Fruit fly (Drosophila melanogaster): Measurements from ENCODE around the gene Hrb87F.

The Hrb87F gene

dm6 chr3R:13644778-13645660, 15.3 kb downstream of the Hrb87F start (continued):
- TF ChIP-seq dpn (GFP tag; optimal IDR thresholded peaks at IDR 0.05) = no peak
- TF ChIP-seq Poxn (GFP tag; IDR thresholded peaks at IDR 0.05) = no peak
- no peak for TF ChIP-seq lmd (GFP tag; IDR thresholded peaks at IDR 0.05)
- no peak for TF ChIP-seq tgo (GFP tag; IDR thresholded peaks at IDR 0.05)
- TF ChIP-seq ranshi (GFP tag; IDR thresholded peaks at IDR 0.05) = no peak
- peak; percentile 24 for TF ChIP-seq CG4328 (GFP tag; optimal IDR thresholded peaks at IDR 0.05)
- TF ChIP-seq MESR4 (GFP tag; optimal IDR thresholded peaks at IDR 0.05) = no peak
- TF ChIP-seq YL-1 (GFP tag; optimal IDR thresholded peaks at IDR 0.05) = peak; percentile 83
- peak; percentile 50 for TF ChIP-seq CG17829 (tag; optimal IDR thresholded peaks at IDR 0.05)
- peak in 1 of 2 experiments; percentile 33 for TF ChIP-seq insv (GFP tag; optimal IDR thresholded peaks at IDR 0.05)
- no peak for TF ChIP-seq Atf-2 (GFP tag; optimal IDR thresholded peaks at IDR 0.05)
- peak; percentile 84; the same call in 1 of the 3 replicates for TF ChIP-seq CG34422 (GFP tag; IDR thresholded peaks at IDR 0.05)
- TF ChIP-seq CG14014 (GFP tag; IDR thresholded peaks at IDR 0.05) = peak; percentile 53; the same call in 1 of the 2 replicates
- TF ChIP-seq Usf (GFP tag; optimal IDR thresholded peaks at IDR 0.05) = no peak
- TF ChIP-seq HLH3B (GFP tag; IDR thresholded peaks at IDR 0.05) = no peak; the same call in 1 of the 2 replicates
- TF ChIP-seq HLH54F (GFP tag; optimal IDR thresholded peaks at IDR 0.05) = no peak
- TF ChIP-seq schlank (tag; optimal IDR thresholded peaks at IDR 0.05) = no peak
- no peak for TF ChIP-seq CG11504 (tag; optimal IDR thresholded peaks at IDR 0.05)
- TF ChIP-seq CG15601 (tag; optimal IDR thresholded peaks at IDR 0.05) = peak; percentile 29
- no peak for TF ChIP-seq CG8765 (GFP tag; IDR thresholded peaks at IDR 0.05)
- no peak for TF ChIP-seq CG7987 (GFP tag; optimal IDR thresholded peaks at IDR 0.05)
- TF ChIP-seq Ada2b (GFP tag; IDR thresholded peaks at IDR 0.05) = no peak; the same call in 1 of the 2 replicates
- TF ChIP-seq seq (GFP tag; IDR thresholded peaks at IDR 0.05) = no peak
- no peak for TF ChIP-seq NC2β (GFP tag; optimal IDR thresholded peaks at IDR 0.05)
- peak; percentile 44; the same call in 1 of the 3 replicates for TF ChIP-seq Dbx (GFP tag; IDR thresholded peaks at IDR 0.05)
- peak; percentile 7 for TF ChIP-seq sens (GFP tag)
- TF ChIP-seq CG2116 (GFP tag; optimal IDR thresholded peaks at IDR 0.05) = no peak
- TF ChIP-seq CG17802 (tag; optimal IDR thresholded peaks at IDR 0.05) = no peak
- TF ChIP-seq slou (GFP tag; optimal IDR thresholded peaks at IDR 0.05) = no peak
- TF ChIP-seq CG17568 (GFP tag; optimal IDR thresholded peaks at IDR 0.05) = peak; percentile 63
- TF ChIP-seq sr (GFP tag; IDR thresholded peaks at IDR 0.05) = no peak
- TF ChIP-seq D19B (GFP tag; optimal IDR thresholded peaks at IDR 0.05) = peak; percentile 10
- TF ChIP-seq hkb (optimal IDR thresholded peaks at IDR 0.05) = no peak
- TF ChIP-seq hkb (GFP tag; IDR thresholded peaks at IDR 0.05) = peak; percentile 59
- TF ChIP-seq Ravus (GFP tag; IDR thresholded peaks at IDR 0.05) = no peak
- TF ChIP-seq so (GFP tag; IDR thresholded peaks at IDR 0.05) = no peak; the same call in 2 of the 3 replicates
- TF ChIP-seq grn (GFP tag; optimal IDR thresholded peaks at IDR 0.05) = no peak
- TF ChIP-seq CG4404 (GFP tag; IDR thresholded peaks at IDR 0.05) = no peak
- no peak for TF ChIP-seq CG11723 (GFP tag; optimal IDR thresholded peaks at IDR 0.05)
- no peak for TF ChIP-seq crc (GFP tag; optimal IDR thresholded peaks at IDR 0.05)
- TF ChIP-seq CG11696 (GFP tag; IDR thresholded peaks at IDR 0.05) = peak; percentile 20
- TF ChIP-seq tup (GFP tag; optimal IDR thresholded peaks at IDR 0.05) = peak; percentile 18
- no peak for TF ChIP-seq org-1 (GFP tag; optimal IDR thresholded peaks at IDR 0.05)
- no peak for TF ChIP-seq CG11456 (GFP tag; IDR thresholded peaks at IDR 0.05)
- no peak for TF ChIP-seq CG11247 (GFP tag; IDR thresholded peaks at IDR 0.05)
- no peak for TF ChIP-seq CG8089 (GFP tag; optimal IDR thresholded peaks at IDR 0.05)
- TF ChIP-seq esg (GFP tag; conservative IDR thresholded peaks at IDR 0.05) = peak; percentile 6; the same call in 1 of the 2 replicates
- no peak for TF ChIP-seq CG9727 (GFP tag; optimal IDR thresholded peaks at IDR 0.05)
- no peak for TF ChIP-seq CG10654 (GFP tag; optimal IDR thresholded peaks at IDR 0.05)
- TF ChIP-seq B-H1 (GFP tag; IDR thresholded peaks at IDR 0.05) = peak; percentile 27; the same call in 1 of the 3 replicates
